Fruit fly (Drosophila melanogaster) whole organism, prepupa: Measurements from ENCODE around the gene CG9632.
A peak's percentile ranks its signal among the peaks of the same experiment; 100 is the strongest.

Source experiments
- Blimp-1 ChIP-seq: fragments of 200-800 bp; sonication (Bioruptor generic); optimal IDR thresholded peaks from 3 replicates; lab custom pipeline; 2017; ENCODE audit warnings: missing biosample characterization, missing genetic modification characterization, mild to moderate bottlenecking, moderate library complexity, missing genetic modification reagents
- CG10631 ChIP-seq: fragments of 200-800 bp; sonication (Bioruptor generic); optimal IDR thresholded peaks from 2 replicates; lab custom pipeline; 2016; ENCODE audit warnings: missing biosample characterization, missing genetic modification characterization
- CG11294 ChIP-seq: fragments of 200-800 bp; sonication (Bioruptor generic); IDR thresholded peaks from 2 replicates; pipeline ENCODE4 v1.3.6; 2022; ENCODE audit warnings: missing biosample characterization, missing genetic modification characterization
- CG11762 ChIP-seq: fragments of 200-800 bp; sonication (Bioruptor generic); optimal IDR thresholded peaks from 3 replicates; lab custom pipeline; 2016; ENCODE audit warnings: missing biosample characterization, missing genetic modification characterization; ENCODE audit not compliant: insufficient read depth
- CG11902 ChIP-seq: fragments of 200-800 bp; sonication (Bioruptor generic); optimal IDR thresholded peaks from 3 replicates; lab custom pipeline; 2016; ENCODE audit warnings: missing biosample characterization, missing genetic modification characterization
- CG15336 ChIP-seq: fragments of 200-800 bp; sonication (Bioruptor generic); IDR thresholded peaks from 2 replicates; pipeline ENCODE4 v1.3.6; 2022; ENCODE audit warnings: missing biosample characterization, missing genetic modification characterization
- CG1621 ChIP-seq: fragments of 200-800 bp; sonication (Bioruptor generic); optimal IDR thresholded peaks from 3 replicates; lab custom pipeline; 2018; ENCODE audit warnings: missing biosample characterization, mild to moderate bottlenecking, missing genetic modification characterization
- CG31627 ChIP-seq: fragments of 200-800 bp; sonication (Bioruptor generic); optimal IDR thresholded peaks from 3 replicates; lab custom pipeline; 2016; ENCODE audit warnings: missing biosample characterization, missing genetic modification characterization
- CG32006 ChIP-seq: fragments of 200-800 bp; sonication (Bioruptor generic); optimal IDR thresholded peaks from 3 replicates; lab custom pipeline; 2017; ENCODE audit warnings: missing biosample characterization, mild to moderate bottlenecking, missing genetic modification characterization
- CG34406 ChIP-seq: fragments of 200-800 bp; sonication (Bioruptor generic); optimal IDR thresholded peaks from 3 replicates; lab custom pipeline; 2016; ENCODE audit warnings: missing biosample characterization, missing genetic modification characterization
- CG3919 ChIP-seq: fragments of 200-800 bp; sonication (Bioruptor generic); optimal IDR thresholded peaks from 3 replicates; lab custom pipeline; 2016; ENCODE audit warnings: missing biosample characterization, missing genetic modification characterization
- CG4318 ChIP-seq: fragments of 200-800 bp; sonication (Bioruptor generic); optimal IDR thresholded peaks from 3 replicates; lab custom pipeline; 2017; ENCODE audit warnings: missing biosample characterization, mild to moderate bottlenecking, missing genetic modification characterization
- CG6163 ChIP-seq: fragments of 200-800 bp; sonication (Bioruptor generic); IDR thresholded peaks from 3 replicates; pipeline ENCODE4 v1.3.6; 2022; ENCODE audit warnings: missing biosample characterization, missing genetic modification characterization
- CG6276 ChIP-seq: fragments of 200-800 bp; sonication (Bioruptor generic); optimal IDR thresholded peaks from 2 replicates; lab custom pipeline; 2017; ENCODE audit warnings: missing biosample characterization, mild to moderate bottlenecking, missing genetic modification characterization
- CG6854 ChIP-seq: fragments of 200-800 bp; sonication (Bioruptor generic); optimal IDR thresholded peaks from 2 replicates; lab custom pipeline; 2017; ENCODE audit warnings: missing biosample characterization, mild to moderate bottlenecking, missing genetic modification characterization
- CG7368 ChIP-seq: fragments of 200-800 bp; sonication (Bioruptor generic); optimal IDR thresholded peaks from 3 replicates; lab custom pipeline; 2016; ENCODE audit warnings: missing biosample characterization, missing genetic modification characterization
- CG8119 ChIP-seq: fragments of 200-800 bp; sonication (Bioruptor generic); IDR thresholded peaks from 3 replicates; pipeline ENCODE4 v1.3.6; 2022; ENCODE audit warnings: missing biosample characterization, missing genetic modification characterization
- CG8319 ChIP-seq: fragments of 200-800 bp; sonication (Bioruptor generic); optimal IDR thresholded peaks from 3 replicates; lab custom pipeline; 2016; ENCODE audit warnings: missing biosample characterization, missing genetic modification characterization
- CG9139 ChIP-seq: fragments of 200-800 bp; sonication (Bioruptor generic); optimal IDR thresholded peaks from 3 replicates; lab custom pipeline; 2017; ENCODE audit warnings: missing biosample characterization, mild to moderate bottlenecking, missing genetic modification characterization
- Eip78C ChIP-seq: fragments of 200-800 bp; sonication (Bioruptor generic); peaks from one replicate; lab custom pipeline; 2016; ENCODE audit warnings: missing biosample characterization, missing genetic modification characterization
- Eip93F ChIP-seq: fragments of 200-800 bp; sonication (Bioruptor generic); optimal IDR thresholded peaks from 2 replicates; lab custom pipeline; 2016; ENCODE audit warnings: missing biosample characterization, mild to moderate bottlenecking, missing genetic modification characterization
- Ets21C ChIP-seq: fragments of 200-800 bp; sonication (Bioruptor generic); optimal IDR thresholded peaks from 3 replicates; lab custom pipeline; 2016; ENCODE audit warnings: missing biosample characterization, missing genetic modification characterization
- Hr39 ChIP-seq: fragments of 200-800 bp; sonication (Bioruptor generic); optimal IDR thresholded peaks from 2 replicates; lab custom pipeline; 2016; ENCODE audit warnings: missing biosample characterization, missing genetic modification characterization
- Hr4 ChIP-seq: fragments of 200-800 bp; sonication (Bioruptor generic); optimal IDR thresholded peaks from 3 replicates; lab custom pipeline; 2016; ENCODE audit warnings: missing biosample characterization, missing genetic modification characterization
- OdsH ChIP-seq: fragments of 200-800 bp; sonication (Bioruptor generic); optimal IDR thresholded peaks from 3 replicates; lab custom pipeline; 2016; ENCODE audit warnings: missing biosample characterization, missing genetic modification characterization
- Sox102F ChIP-seq: fragments of 200-800 bp; sonication (Bioruptor generic); optimal IDR thresholded peaks from 2 replicates; lab custom pipeline; 2016; ENCODE audit warnings: missing biosample characterization, mild to moderate bottlenecking, missing genetic modification characterization
- Sox14 ChIP-seq: fragments of 200-800 bp; sonication (Bioruptor generic); optimal IDR thresholded peaks from 3 replicates; lab custom pipeline; 2016; ENCODE audit warnings: missing biosample characterization, missing genetic modification characterization
- Sox15 ChIP-seq: fragments of 200-800 bp; sonication (Bioruptor generic); optimal IDR thresholded peaks from 3 replicates; lab custom pipeline; 2016; ENCODE audit warnings: missing biosample characterization, missing genetic modification characterization
- achi ChIP-seq: fragments of 200-800 bp; sonication (Bioruptor generic); optimal IDR thresholded peaks from 3 replicates; lab custom pipeline; 2016; ENCODE audit warnings: missing biosample characterization, missing genetic modification characterization
- cyc ChIP-seq: fragments of 200-800 bp; sonication (Bioruptor generic); optimal IDR thresholded peaks from 3 replicates; lab custom pipeline; 2016; ENCODE audit warnings: missing biosample characterization, missing genetic modification characterization
- dsx ChIP-seq: fragments of 200-800 bp; optimal IDR thresholded peaks from 3 replicates; lab custom pipeline; 2019; ENCODE audit warnings: missing biosample characterization, mild to moderate bottlenecking, missing genetic modification characterization, moderate library complexity; ENCODE audit not compliant: poor library complexity, severe bottlenecking
- eg ChIP-seq: fragments of 200-800 bp; sonication (Bioruptor generic); IDR thresholded peaks from 3 replicates; pipeline ENCODE4 v1.3.6; 2022; ENCODE audit warnings: missing biosample characterization, missing genetic modification characterization
- esn ChIP-seq: fragments of 200-800 bp; sonication (Bioruptor generic); optimal IDR thresholded peaks from 2 replicates; lab custom pipeline; 2016; ENCODE audit warnings: missing biosample characterization, mild to moderate bottlenecking, missing genetic modification characterization, moderate library complexity
- fd59A ChIP-seq: fragments of 200-800 bp; sonication (Bioruptor generic); optimal IDR thresholded peaks from 2 replicates; lab custom pipeline; 2017; ENCODE audit warnings: missing biosample characterization, mild to moderate bottlenecking, missing genetic modification characterization, missing genetic modification reagents
- fkh ChIP-seq: fragments of 200-800 bp; sonication (Bioruptor generic); optimal IDR thresholded peaks from 3 replicates; lab custom pipeline; 2017; ENCODE audit warnings: missing biosample characterization, mild to moderate bottlenecking, missing genetic modification characterization, moderate library complexity
- net ChIP-seq: fragments of 200-800 bp; sonication (Bioruptor generic); optimal IDR thresholded peaks from 3 replicates; lab custom pipeline; 2016; ENCODE audit warnings: missing biosample characterization, missing genetic modification characterization
- pdm3 ChIP-seq: fragments of 200-800 bp; sonication (Bioruptor generic); optimal IDR thresholded peaks from 3 replicates; lab custom pipeline; 2016; ENCODE audit warnings: missing biosample characterization, missing genetic modification characterization
- salr ChIP-seq, 2 experiments: fragments of 200-800 bp; sonication (Bioruptor generic); optimal IDR thresholded peaks; 3 replicates each; lab custom pipeline; 2016 to 2018; ENCODE audit warnings: missing biosample characterization in 2 of 2, missing genetic modification characterization in 2 of 2, mild to moderate bottlenecking in 1 of 2
- spab ChIP-seq: fragments of 200-800 bp; sonication (Bioruptor generic); optimal IDR thresholded peaks from 2 replicates; lab custom pipeline; 2017; ENCODE audit warnings: missing biosample characterization, mild to moderate bottlenecking, missing genetic modification characterization, missing genetic modification reagents
- ss ChIP-seq, 2 experiments: fragments of 200-800 bp; sonication (Bioruptor generic); optimal IDR thresholded peaks; 2 replicates in 1 of 2; 3 replicates in 1 of 2; lab custom pipeline; 2017 to 2018; ENCODE audit warnings: mild to moderate bottlenecking in 2 of 2, missing biosample characterization in 2 of 2, missing genetic modification characterization in 2 of 2, moderate library complexity in 1 of 2
- svp ChIP-seq: fragments of 200-800 bp; sonication (Bioruptor generic); peaks from one replicate; lab custom pipeline; 2016; ENCODE audit warnings: missing biosample characterization, missing genetic modification characterization
- topi ChIP-seq: fragments of 200-800 bp; sonication (Bioruptor generic); optimal IDR thresholded peaks from 3 replicates; lab custom pipeline; 2016; ENCODE audit warnings: missing biosample characterization, missing genetic modification characterization
- vri ChIP-seq: fragments of 200-800 bp; sonication (Bioruptor generic); optimal IDR thresholded peaks from 3 replicates; lab custom pipeline; 2016; ENCODE audit warnings: missing biosample characterization, mild to moderate bottlenecking, missing genetic modification characterization

The CG9632 gene

DNA sequence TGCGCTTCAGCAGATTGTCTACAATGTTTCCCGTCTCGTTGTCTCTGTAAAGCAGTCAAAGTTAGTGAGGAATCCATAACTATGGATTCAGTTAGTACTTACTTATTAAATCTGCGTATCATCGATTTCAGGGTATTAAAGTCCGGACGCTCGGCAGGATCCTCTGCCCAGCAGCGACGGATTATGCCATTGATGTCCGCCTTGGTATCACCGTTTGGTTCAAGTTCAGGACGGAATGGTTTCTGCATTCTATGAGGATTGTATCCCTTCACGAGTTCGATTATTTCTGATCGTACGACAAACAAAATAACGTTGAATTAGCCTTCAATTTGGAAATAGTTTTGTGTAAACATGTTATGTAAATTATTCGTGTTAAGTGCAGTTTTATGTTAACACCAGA is at the start of gene CG9632:
CG9632 (plus strand) TSS at position 301 of the 400 bp plus-strand sequence.
- TF ChIP-seq CG8119 (GFP tag; lab: Robert Waterston, UW), result no peak
- no peak for TF ChIP-seq pdm3 (GFP tag; lab: Kevin White, UChicago)
- TF ChIP-seq fd59A (GFP tag; lab: Kevin White, UChicago), result no peak
- TF ChIP-seq CG7368, result no peak
- TF ChIP-seq eg (GFP tag; lab: Robert Waterston, UW), result no peak

DNA sequence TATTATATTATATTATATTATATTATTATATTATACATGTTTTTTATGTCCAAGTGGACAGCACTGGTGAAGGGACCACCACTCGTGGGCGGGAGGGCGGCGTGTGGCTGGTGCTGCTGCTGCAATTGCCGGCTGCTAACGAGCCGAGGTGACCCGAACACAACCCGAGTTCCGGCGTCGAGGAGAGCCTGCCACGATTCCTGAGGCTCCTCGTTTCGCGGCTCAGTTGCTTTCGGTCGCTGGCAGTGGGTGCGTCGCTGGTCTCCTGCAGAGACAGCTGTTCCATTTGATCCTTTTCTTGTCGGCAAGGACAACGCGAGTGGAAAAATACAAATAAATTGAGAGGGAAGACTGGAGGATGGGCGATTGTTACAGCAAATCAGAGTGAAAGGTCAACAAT is 49.6 kb upstream of the CG9632 start:
- no peak for TF ChIP-seq Sox14 (GFP tag; lab: Kevin White, UChicago)
- TF ChIP-seq Eip93F (GFP tag; lab: Kevin White, UChicago), result no peak
- no peak for TF ChIP-seq pdm3 (GFP tag; lab: Kevin White, UChicago)
- peak; percentile 3 for TF ChIP-seq Sox102F
- TF ChIP-seq ss (GFP tag; optimal IDR thresholded peaks at IDR 0.05; lab: Kevin White, UChicago), result peak in 1 of 2 experiments; percentile 46
- TF ChIP-seq Eip78C (GFP tag; lab: Kevin White, UChicago), result peak; percentile 30
- no peak for TF ChIP-seq CG4318 (GFP tag; lab: Kevin White, UChicago)
- TF ChIP-seq CG7368, result no peak
- TF ChIP-seq eg (GFP tag; lab: Robert Waterston, UW), result peak; percentile 12; the same call in 1 of the 3 replicates
- peak; percentile 17 for TF ChIP-seq CG3919
- TF ChIP-seq Sox15 (GFP tag; lab: Kevin White, UChicago), result no peak
- TF ChIP-seq CG10631, result no peak

DNA sequence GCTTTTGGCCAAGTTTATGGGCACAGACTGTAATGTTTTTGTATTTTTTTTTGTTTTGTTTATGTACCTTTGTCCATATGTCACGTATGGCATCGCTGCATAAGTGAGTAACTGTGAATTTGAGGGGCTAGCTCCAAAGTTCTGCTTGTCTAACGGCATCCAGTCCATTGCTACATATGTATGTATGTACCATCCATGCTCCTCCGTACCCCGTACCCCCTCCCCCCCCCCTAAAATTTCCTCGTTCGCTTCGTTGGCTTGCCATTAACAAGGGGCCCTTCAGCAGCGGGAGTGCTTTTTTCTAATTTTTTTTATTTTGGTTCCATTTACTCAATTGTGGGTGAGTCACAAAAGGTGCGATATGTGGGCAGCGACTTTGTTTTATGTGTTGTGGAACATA is 45.8 kb upstream of the CG9632 start:
- TF ChIP-seq salr (GFP tag; optimal IDR thresholded peaks at IDR 0.05; lab: Kevin White, UChicago) (no peak), Hr39 (GFP tag; lab: Kevin White, UChicago) (no peak), Sox102F (no peak), Ets21C (GFP tag; lab: Kevin White, UChicago) (no peak), Blimp-1 (GFP tag; lab: Kevin White, UChicago) (no peak), eg (GFP tag; lab: Robert Waterston, UW) (no peak), CG6854 (GFP tag; lab: Kevin White, UChicago) (no peak), CG34406 (GFP tag; lab: Kevin White, UChicago) (no peak), CG11902 (no peak), Eip93F (GFP tag; lab: Kevin White, UChicago) (no peak), spab (no peak), esn (GFP tag; lab: Kevin White, UChicago) (no peak), CG7368 (no peak), OdsH (no peak), svp (GFP tag; lab: Kevin White, UChicago) (no peak), fkh (no peak), CG32006 (GFP tag; lab: Kevin White, UChicago) (no peak)
- TF ChIP-seq, all 60 proteins: peak for 0

DNA sequence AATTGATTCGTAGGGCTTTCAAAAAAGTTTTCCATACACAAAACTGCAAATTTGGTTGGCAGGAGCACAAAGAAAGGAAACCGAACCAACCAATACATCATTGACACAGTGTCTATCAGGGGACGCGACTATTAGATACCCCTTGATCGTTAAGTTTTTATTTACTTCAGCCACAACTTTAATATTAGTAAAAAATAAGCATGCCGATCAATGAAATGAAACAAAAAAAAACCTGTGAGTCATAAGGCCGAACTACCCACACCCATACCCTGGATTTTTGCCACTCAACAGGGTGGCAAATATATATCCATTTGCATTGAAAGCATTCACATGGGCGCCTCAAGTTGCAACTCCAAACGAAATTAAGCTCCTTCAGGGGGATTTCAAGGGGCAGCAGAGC is 43.7 kb upstream of the CG9632 start:
- peak; percentile 47 for TF ChIP-seq CG10631
- TF ChIP-seq CG31627 (GFP tag; lab: Kevin White, UChicago), result peak; percentile 46
- no peak for TF ChIP-seq spab
- no peak for TF ChIP-seq CG8319 (GFP tag; lab: Kevin White, UChicago)
- TF ChIP-seq Eip78C (GFP tag; lab: Kevin White, UChicago), result peak; percentile 55
- TF ChIP-seq eg (GFP tag; lab: Robert Waterston, UW), result peak; percentile 54; the same call in 1 of the 3 replicates
- TF ChIP-seq esn (GFP tag; lab: Kevin White, UChicago), result peak; percentile 52
- TF ChIP-seq CG8119 (GFP tag; lab: Robert Waterston, UW), result peak; percentile 36; the same call in 1 of the 3 replicates
- no peak for TF ChIP-seq CG6276
- no peak for TF ChIP-seq CG1621
- no peak for TF ChIP-seq fd59A (GFP tag; lab: Kevin White, UChicago)
- peak; percentile 44 for TF ChIP-seq CG15336 (GFP tag; lab: Robert Waterston, UW)
- TF ChIP-seq CG11294, result no peak
- TF ChIP-seq achi (GFP tag; lab: Kevin White, UChicago), result peak; percentile 43
- no peak for TF ChIP-seq CG9139 (GFP tag; lab: Kevin White, UChicago)
- no peak for TF ChIP-seq CG11902
- peak; percentile 26 for TF ChIP-seq net (GFP tag; lab: Kevin White, UChicago)
- TF ChIP-seq Hr39 (GFP tag; lab: Kevin White, UChicago), result peak; percentile 50
- no peak for TF ChIP-seq dsx
- no peak for TF ChIP-seq Sox14 (GFP tag; lab: Kevin White, UChicago)
- no peak for TF ChIP-seq vri (GFP tag; lab: Kevin White, UChicago)
- no peak for TF ChIP-seq Sox15 (GFP tag; lab: Kevin White, UChicago)
- no peak for TF ChIP-seq CG32006 (GFP tag; lab: Kevin White, UChicago)
- peak; percentile 73 for TF ChIP-seq CG6163
- TF ChIP-seq CG4318 (GFP tag; lab: Kevin White, UChicago), result no peak
- TF ChIP-seq topi (GFP tag; lab: Kevin White, UChicago), result peak; percentile 26
- TF ChIP-seq cyc (GFP tag; lab: Kevin White, UChicago), result peak; percentile 32
- TF ChIP-seq CG11762 (GFP tag; lab: Kevin White, UChicago), result no peak
- TF ChIP-seq Hr4 (GFP tag; lab: Kevin White, UChicago), result peak; percentile 57
- no peak for TF ChIP-seq CG6854 (GFP tag; lab: Kevin White, UChicago)
- peak; percentile 47 for TF ChIP-seq OdsH
- TF ChIP-seq CG3919, result no peak
